Worm (Caenorhabditis elegans) whole organism, early embryonic: ENCODE results near the gene asp-12.

ENCODE experiments used
- ceh-36 ChIP-seq: sonication (generic microtip); optimal IDR thresholded peaks from 2 replicates; lab custom pipeline; 2016; ENCODE audit warnings: missing genetic modification characterization, inconsistent platforms, missing compliant biosample characterization
- hmbx-1 ChIP-seq: sonication (generic microtip); optimal IDR thresholded peaks from 2 replicates; lab custom pipeline; 2016; ENCODE audit warnings: mild to moderate bottlenecking, missing genetic modification characterization, missing compliant biosample characterization
- scrt-1 ChIP-seq: fragments of 200-800 bp; sonication (Bioruptor generic); IDR thresholded peaks from 2 replicates; pipeline ENCODE4 v1.3.6; 2022; ENCODE audit warnings: missing genetic modification characterization, missing compliant biosample characterization

ce11 chrV:8318135-8318534, 49.1 kb downstream of the asp-12 start, which contains the start of gene clec-219:
- TF ChIP-seq hmbx-1 (no peak), ceh-36 (tag; lab: Kevin White, UChicago) (no peak), scrt-1 (no peak)
